Worm (Caenorhabditis elegans): ENCODE data around the gene exos-9.

Gene exos-9

DNA sequence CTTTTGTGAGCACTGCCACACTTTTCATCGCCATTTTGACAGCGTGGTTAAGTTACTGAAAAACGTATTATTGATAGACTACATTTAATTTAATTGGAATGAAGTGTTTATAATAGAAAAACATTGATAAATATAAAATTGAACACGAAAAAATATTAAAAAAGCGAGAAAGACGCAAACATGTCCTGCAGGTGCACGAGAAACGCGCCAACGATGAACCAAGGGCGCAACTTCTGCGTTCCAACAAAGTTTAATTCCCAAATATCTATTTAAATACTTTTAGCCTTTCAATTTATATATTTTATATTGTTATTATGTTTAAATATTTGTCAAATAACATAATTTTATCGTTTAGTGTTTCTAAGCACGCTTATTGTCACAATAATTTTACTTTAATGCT lies 36.3 kb upstream of the exos-9 start, which contains the start of gene ndus-8 (continued):
- TF ChIP-seq attf-3 (GFP tag; conservative IDR thresholded peaks at IDR 0.05), result 0 out of 2 replicates have a peak, but pooled peaks have one; percentile 37
- no peak for TF ChIP-seq nfya-1 (tag; optimal IDR thresholded peaks at IDR 0.05; ENCODE audit: borderline replicate concordance, insufficient read depth)
- no peak for TF ChIP-seq Y79H2A.3 (GFP tag; conservative IDR thresholded peaks at IDR 0.05)
- no peak for TF ChIP-seq snpc-4 (GFP tag; optimal IDR thresholded peaks at IDR 0.05)
- TF ChIP-seq snpc-4 (tag; optimal IDR thresholded peaks at IDR 0.05), result peak in 3 of 4 experiments; percentile 23 to 81 (median 42)
- no peak for TF ChIP-seq dpl-1 (GFP tag; optimal IDR thresholded peaks at IDR 0.05)
- TF ChIP-seq attf-6 (GFP tag; IDR thresholded peaks at IDR 0.05), result no peak
- no peak for TF ChIP-seq dox-1 (GFP tag; IDR thresholded peaks at IDR 0.05)
- peak; percentile 27 for TF ChIP-seq lin-40 (tag; optimal IDR thresholded peaks at IDR 0.05)
- TF ChIP-seq ccch-3 (GFP tag; optimal IDR thresholded peaks at IDR 0.05), result no peak
- no peak for TF ChIP-seq die-1 (tag; optimal IDR thresholded peaks at IDR 0.05)
- peak; percentile 37; the same call in 1 of the 2 replicates for TF ChIP-seq hmg-1.2 (GFP tag; IDR thresholded peaks at IDR 0.05)
- TF ChIP-seq zfh-2 (GFP tag; conservative IDR thresholded peaks at IDR 0.05), result no peak
- TF ChIP-seq ZK185.1 (tag; optimal IDR thresholded peaks at IDR 0.05; ENCODE audit: poor library complexity, severe bottlenecking), result peak; percentile 5
- TF ChIP-seq madf-6 (GFP tag; IDR thresholded peaks at IDR 0.05), result peak; percentile 54; the same call in 1 of the 2 replicates
- TF ChIP-seq C17E4.6 (GFP tag; IDR thresholded peaks at IDR 0.05), result no peak
- no peak for TF ChIP-seq ceh-100 (GFP tag; IDR thresholded peaks at IDR 0.05)
- TF ChIP-seq fkh-3 (tag; optimal IDR thresholded peaks at IDR 0.05), result no peak
- no peak for TF ChIP-seq athp-1 (tag; optimal IDR thresholded peaks at IDR 0.05)
- TF ChIP-seq ceh-79 (tag; optimal IDR thresholded peaks at IDR 0.05), result no peak
- no peak for TF ChIP-seq F22D6.2 (tag; optimal IDR thresholded peaks at IDR 0.05)
- TF ChIP-seq Y56A3A.18 (GFP tag; IDR thresholded peaks at IDR 0.05), result no peak
- no peak for TF ChIP-seq lir-1 (GFP tag; conservative IDR thresholded peaks at IDR 0.05)
- no peak for TF ChIP-seq rpc-1 (optimal IDR thresholded peaks at IDR 0.05)
- no peak for TF ChIP-seq rpc-1 (tag; optimal IDR thresholded peaks at IDR 0.05)
- peak; percentile 21 for TF ChIP-seq tbp1 (GFP tag; optimal IDR thresholded peaks at IDR 0.05)
- no peak for TF ChIP-seq madf-10 (tag; optimal IDR thresholded peaks at IDR 0.05)
- TF ChIP-seq cebp-1 (GFP tag; IDR thresholded peaks at IDR 0.05), result no peak
- peak; percentile 45 for TF ChIP-seq cebp-1 (tag; optimal IDR thresholded peaks at IDR 0.05)
- TF ChIP-seq F10E7.11 (tag; optimal IDR thresholded peaks at IDR 0.05), result no peak
- no peak for TF ChIP-seq nhr-179 (tag; optimal IDR thresholded peaks at IDR 0.05)
- TF ChIP-seq madf-3 (GFP tag; IDR thresholded peaks at IDR 0.05), result no peak
- no peak for TF ChIP-seq efl-1 (GFP tag; optimal IDR thresholded peaks at IDR 0.05)
- no peak for TF ChIP-seq ceh-91 (GFP tag; IDR thresholded peaks at IDR 0.05)
- TF ChIP-seq nhr-27 (tag; optimal IDR thresholded peaks at IDR 0.05), result no peak
- TF ChIP-seq B0035.1 (tag; optimal IDR thresholded peaks at IDR 0.05), result no peak
- TF ChIP-seq pha-4 (tag; optimal IDR thresholded peaks at IDR 0.05), result peak; percentile 45

DNA sequence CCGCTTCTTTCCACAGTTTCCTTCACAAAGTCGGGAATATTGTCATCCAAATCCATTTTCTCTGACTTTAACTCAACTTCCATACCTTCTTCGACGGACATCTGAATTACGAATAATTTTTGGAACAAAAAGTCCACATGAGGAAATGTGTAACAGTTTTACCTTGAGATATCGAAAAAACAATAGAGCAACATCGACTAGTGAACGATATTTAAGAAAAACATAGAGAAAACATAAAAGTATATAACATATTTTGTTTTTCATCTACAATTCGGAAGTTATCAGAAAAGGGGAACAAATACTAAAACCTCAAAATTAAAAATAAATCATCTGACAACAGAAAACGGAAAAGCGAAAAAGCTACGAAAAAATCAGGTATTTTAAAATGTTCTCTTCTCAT lies 34.9 kb upstream of the exos-9 start, which contains the start of gene adr-2:
adr-2 (minus strand) TSS at position 101 of the 400 bp plus-strand sequence.
- TF ChIP-seq ztf-18 (tag; optimal IDR thresholded peaks at IDR 0.05) (peak; percentile 10), ama-1 (optimal IDR thresholded peaks at IDR 0.05) (no peak), ama-1 (GFP tag; optimal IDR thresholded peaks at IDR 0.05) (no peak)

DNA sequence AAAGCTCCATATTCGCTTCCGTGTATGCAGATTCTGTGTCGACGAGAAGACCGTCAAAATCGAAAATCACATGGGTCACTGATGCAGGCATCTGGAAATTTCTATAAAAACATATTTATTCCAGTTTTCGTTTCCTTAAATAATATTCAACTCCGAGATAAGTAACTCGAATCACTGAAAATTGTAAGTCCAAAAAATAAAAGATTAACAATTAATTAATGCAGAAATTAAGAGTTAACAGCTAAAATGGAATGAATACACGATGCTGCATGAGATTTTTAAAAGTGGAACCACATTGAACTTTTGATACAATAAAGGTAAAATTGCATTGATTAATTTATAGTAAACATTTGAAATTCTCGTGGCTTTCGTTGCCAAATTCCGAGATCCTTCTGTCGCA lies 33.0 kb upstream of the exos-9 start, which contains the start of gene R151.10:
R151.10 (minus strand) TSS at position 101 of the 400 bp plus-strand sequence.
- TF ChIP-seq ztf-28 (GFP tag; IDR thresholded peaks at IDR 0.05) (no peak), egl-18 (GFP tag; IDR thresholded peaks at IDR 0.05) (no peak)
